Fruit fly (Drosophila melanogaster): Measurements from ENCODE around the gene CG32284.

CG32284 gene

dm6 chr3L:3192912-3193311 lies 6.4 kb downstream of the CG32284 start, which contains the start of gene Hsp83 (continued):
- TF ChIP-seq Hand (GFP tag; optimal IDR thresholded peaks at IDR 0.05) (peak; percentile 99), lola (GFP tag; optimal IDR thresholded peaks at IDR 0.05) (peak in 1 of 3 experiments; percentile 59), Lpt (GFP tag; optimal IDR thresholded peaks at IDR 0.05) (no peak), wek (GFP tag; optimal IDR thresholded peaks at IDR 0.05) (peak; percentile 97), Optix (GFP tag; IDR thresholded peaks at IDR 0.05) (peak; percentile 91), pho (GFP tag; optimal IDR thresholded peaks at IDR 0.05) (peak; percentile 93), CG1602 (GFP tag; optimal IDR thresholded peaks at IDR 0.05) (peak; percentile 52), Spps (tag; optimal IDR thresholded peaks at IDR 0.05) (peak; percentile 80), CoRest (tag; optimal IDR thresholded peaks at IDR 0.05) (peak; percentile 61), CG1024 (GFP tag; IDR thresholded peaks at IDR 0.05) (peak; percentile 92), onecut (GFP tag; IDR thresholded peaks at IDR 0.05) (peak; percentile 96), Neu2 (GFP tag; optimal IDR thresholded peaks at IDR 0.05; ENCODE audit: borderline replicate concordance) (peak; percentile 59), chm (GFP tag; IDR thresholded peaks at IDR 0.05) (peak; percentile 99), CG32532 (GFP tag; IDR thresholded peaks at IDR 0.05) (peak; percentile 95), CG13894 (tag; optimal IDR thresholded peaks at IDR 0.05) (peak; percentile 97), dimm (GFP tag; IDR thresholded peaks at IDR 0.05) (peak; percentile 75), wdn (GFP tag; IDR thresholded peaks at IDR 0.05) (peak; percentile 90), chinmo (GFP tag; IDR thresholded peaks at IDR 0.05; ENCODE audit: partially characterized antibody) (peak; percentile 84; the same call in 3 of the 4 replicates), Nf-YC (tag; optimal IDR thresholded peaks at IDR 0.05) (peak; percentile 86), Nf-YA (GFP tag; IDR thresholded peaks at IDR 0.05) (peak; percentile 92), Ada2b (GFP tag; IDR thresholded peaks at IDR 0.05) (peak; percentile 68; the same call in 1 of the 2 replicates), Camta (GFP tag; optimal IDR thresholded peaks at IDR 0.05) (peak; percentile 92), CG18262 (tag; optimal IDR thresholded peaks at IDR 0.05) (peak; percentile 83), lbe (GFP tag; optimal IDR thresholded peaks at IDR 0.05) (peak; percentile 95), gt (GFP tag; IDR thresholded peaks at IDR 0.05) (peak; percentile 58; the same call in 1 of the 2 replicates), stc (GFP tag; IDR thresholded peaks at IDR 0.05) (peak; percentile 96), salm (tag; optimal IDR thresholded peaks at IDR 0.05) (peak; percentile 89), CG4328 (GFP tag; optimal IDR thresholded peaks at IDR 0.05) (peak; percentile 99), rib (GFP tag; IDR thresholded peaks at IDR 0.05) (peak; percentile 83), ash1 (GFP tag; optimal IDR thresholded peaks at IDR 0.05) (peak; percentile 99), Trl (optimal IDR thresholded peaks at IDR 0.05) (no peak), Trl (GFP tag; optimal IDR thresholded peaks at IDR 0.05) (peak; percentile 97), CG9437 (GFP tag; optimal IDR thresholded peaks at IDR 0.05) (peak; percentile 91), h (optimal IDR thresholded peaks at IDR 0.05) (no peak), Jarid2 (GFP tag; optimal IDR thresholded peaks at IDR 0.05) (peak; percentile 87), CG4404 (GFP tag; IDR thresholded peaks at IDR 0.05) (peak; percentile 26; the same call in 1 of the 2 replicates), CG10209 (GFP tag; optimal IDR thresholded peaks at IDR 0.05) (peak; percentile 96), Mes4 (GFP tag; optimal IDR thresholded peaks at IDR 0.05) (peak; percentile 97), CG1792 (GFP tag; optimal IDR thresholded peaks at IDR 0.05) (peak; percentile 87), en (GFP tag; optimal IDR thresholded peaks at IDR 0.05) (peak; percentile 91), cg (GFP tag; optimal IDR thresholded peaks at IDR 0.05) (no peak), Xrp1 (GFP tag; IDR thresholded peaks at IDR 0.05) (peak; percentile 71), p53 (GFP tag; optimal IDR thresholded peaks at IDR 0.05) (peak; percentile 92), CG12659 (GFP tag; optimal IDR thresholded peaks at IDR 0.05) (peak; percentile 98), Pdp1 (GFP tag; optimal IDR thresholded peaks at IDR 0.05) (peak; percentile 89), BEAF-32 (GFP tag; optimal IDR thresholded peaks at IDR 0.05) (no peak), Abd-B (GFP tag; optimal IDR thresholded peaks at IDR 0.05) (no peak), CG6854 (GFP tag; optimal IDR thresholded peaks at IDR 0.05) (peak; percentile 99), Kr (GFP tag; optimal IDR thresholded peaks at IDR 0.05) (peak; percentile 94), Ravus (GFP tag; IDR thresholded peaks at IDR 0.05) (peak; percentile 25; the same call in 1 of the 2 replicates), Dip2 (GFP tag; IDR thresholded peaks at IDR 0.05) (no peak)

Data from whole organism, embryonic.